Worm (Caenorhabditis elegans) whole organism, L4 larva: ENCODE data around the gene F09E10.5.
A peak's percentile ranks its signal among the peaks of the same experiment; 100 is the strongest.

Experiments used
- D1046.2 ChIP-seq: fragments of 200-800 bp; sonication (Bioruptor generic); IDR thresholded peaks from 2 replicates; pipeline ENCODE4 v1.3.6; 2022; ENCODE audit warnings: missing genetic modification characterization, missing compliant biosample characterization
- F37D6.2 ChIP-seq: sonication (generic microtip); optimal IDR thresholded peaks from 2 replicates; lab custom pipeline; 2016; ENCODE audit warnings: mild to moderate bottlenecking, missing genetic modification characterization, missing compliant biosample characterization
- Y105C5A.15 ChIP-seq: fragments of 200-800 bp; sonication (Bioruptor generic); IDR thresholded peaks from 2 replicates; pipeline ENCODE4 v1.3.6; 2022; ENCODE audit warnings: missing genetic modification characterization, missing compliant biosample characterization
- Y48G9A.11 ChIP-seq: fragments of 200-800 bp; sonication (Bioruptor generic); IDR thresholded peaks from 2 replicates; pipeline ENCODE4 v1.3.6; 2022; ENCODE audit warnings: missing genetic modification reagents, missing genetic modification characterization, missing compliant biosample characterization
- Y5F2A.4 ChIP-seq: fragments of 200-800 bp; sonication (Bioruptor generic); optimal IDR thresholded peaks from 2 replicates; lab custom pipeline; 2018; ENCODE audit warnings: mild to moderate bottlenecking, missing genetic modification characterization, missing compliant biosample characterization
- ZK337.2 ChIP-seq: fragments of 200-800 bp; sonication (Bioruptor generic); IDR thresholded peaks from 2 replicates; pipeline ENCODE4 v1.3.6; 2022; ENCODE audit warnings: missing genetic modification reagents, missing genetic modification characterization, missing compliant biosample characterization
- aha-1 ChIP-seq: fragments of 150-350 bp; peaks from one replicate; lab custom pipeline; 2014; ENCODE audit warnings: missing biosample characterization, missing genetic modification characterization
- aly-2 ChIP-seq: sonication (generic microtip); optimal IDR thresholded peaks from 2 replicates; lab custom pipeline; 2018; ENCODE audit warnings: missing biosample characterization, missing genetic modification characterization
- ama-1 ChIP-seq: fragments of 150-350 bp; optimal IDR thresholded peaks from 2 replicates; lab custom pipeline; 2014; ENCODE audit warnings: inconsistent platforms, mixed read lengths
- arid-1 ChIP-seq: fragments of 200-800 bp; sonication (Bioruptor generic); conservative IDR thresholded peaks from 2 replicates; pipeline ENCODE4 v1.3.6; 2022; ENCODE audit warnings: missing genetic modification reagents, missing genetic modification characterization, missing compliant biosample characterization
- ceh-32 ChIP-seq: sonication (generic microtip); optimal IDR thresholded peaks from 2 replicates; lab custom pipeline; 2016; ENCODE audit warnings: mild to moderate bottlenecking, missing genetic modification characterization, missing compliant biosample characterization; ENCODE audit not compliant: poor library complexity
- ceh-82 ChIP-seq: sonication (generic microtip); optimal IDR thresholded peaks from 2 replicates; lab custom pipeline; 2017; ENCODE audit warnings: missing biosample characterization, missing genetic modification characterization
- cey-2 ChIP-seq: sonication (generic microtip); optimal IDR thresholded peaks from 3 replicates; lab custom pipeline; 2017; ENCODE audit warnings: missing genetic modification characterization, mild to moderate bottlenecking, missing compliant biosample characterization, antibody characterized with exemption, borderline replicate concordance; ENCODE audit not compliant: insufficient read depth
- daf-12 ChIP-seq: fragments of 150-350 bp; optimal IDR thresholded peaks from 2 replicates; lab custom pipeline; 2014; ENCODE audit warnings: missing biosample characterization, missing genetic modification reagents, missing genetic modification characterization
- daf-16 ChIP-seq, 3 experiments: sonication (generic microtip); optimal IDR thresholded peaks; 2 replicates each; lab custom pipeline; 2016 to 2017; ENCODE audit warnings: missing genetic modification characterization in 3 of 3, missing genetic modification reagents in 3 of 3, mild to moderate bottlenecking in 2 of 3, missing compliant biosample characterization in 2 of 3, missing biosample characterization in 1 of 3, moderate library complexity in 1 of 3
- dmd-8 ChIP-seq: fragments of 200-800 bp; sonication (Bioruptor generic); IDR thresholded peaks from 2 replicates; pipeline ENCODE4 v1.3.6; 2022; ENCODE audit warnings: missing genetic modification characterization, missing compliant biosample characterization
- dve-1 ChIP-seq: sonication (generic microtip); optimal IDR thresholded peaks from 2 replicates; lab custom pipeline; 2017; ENCODE audit warnings: antibody characterized with exemption, mild to moderate bottlenecking, missing genetic modification characterization, missing compliant biosample characterization; ENCODE audit not compliant: insufficient read depth
- egl-27 ChIP-seq: sonication (generic microtip); optimal IDR thresholded peaks from 3 replicates; lab custom pipeline; 2017; ENCODE audit warnings: missing biosample characterization, missing genetic modification reagents, missing genetic modification characterization
- fos-1 ChIP-seq: fragments of 150-350 bp; optimal IDR thresholded peaks from 2 replicates; lab custom pipeline; 2014; ENCODE audit warnings: missing biosample characterization, missing genetic modification characterization
- hmg-1.1 ChIP-seq: fragments of 200-800 bp; sonication (Bioruptor generic); IDR thresholded peaks from 2 replicates; pipeline ENCODE4 v1.3.6; 2022; ENCODE audit warnings: missing genetic modification reagents, missing genetic modification characterization, missing compliant biosample characterization
- jun-1 ChIP-seq: fragments of 150-350 bp; optimal IDR thresholded peaks from 2 replicates; lab custom pipeline; 2014; ENCODE audit warnings: missing biosample characterization, missing genetic modification reagents, missing genetic modification characterization
- lim-7 ChIP-seq: fragments of 200-800 bp; sonication (Bioruptor generic); IDR thresholded peaks from 2 replicates; pipeline ENCODE4 v1.3.6; 2022; ENCODE audit warnings: missing genetic modification characterization, missing compliant biosample characterization
- lin-38 ChIP-seq: fragments of 200-800 bp; sonication (Bioruptor generic); IDR thresholded peaks from 2 replicates; pipeline ENCODE4 v1.3.6; 2022; ENCODE audit warnings: missing genetic modification reagents, missing genetic modification characterization, missing compliant biosample characterization
- lir-3 ChIP-seq: sonication (generic microtip); optimal IDR thresholded peaks from 2 replicates; lab custom pipeline; 2016; ENCODE audit warnings: mild to moderate bottlenecking, missing genetic modification characterization, missing compliant biosample characterization
- mdt-29 ChIP-seq: fragments of 200-800 bp; sonication (Bioruptor generic); IDR thresholded peaks from 2 replicates; pipeline ENCODE4 v1.3.6; 2022; ENCODE audit warnings: missing genetic modification reagents, missing genetic modification characterization, missing compliant biosample characterization
- mes-2 ChIP-seq: sonication (generic microtip); optimal IDR thresholded peaks from 2 replicates; lab custom pipeline; 2016; ENCODE audit warnings: missing genotype, mild to moderate bottlenecking, missing genetic modification characterization, missing compliant biosample characterization; ENCODE audit not compliant: poor library complexity, severe bottlenecking
- mxl-2 ChIP-seq: fragments of 200-800 bp; sonication (Bioruptor generic); conservative IDR thresholded peaks from 2 replicates; pipeline ENCODE4 v1.3.6; 2022; ENCODE audit warnings: missing genetic modification reagents, missing genetic modification characterization, missing compliant biosample characterization
- mxl-3 ChIP-seq: fragments of 200-800 bp; sonication (Bioruptor generic); optimal IDR thresholded peaks from 2 replicates; lab custom pipeline; 2018; ENCODE audit warnings: mild to moderate bottlenecking, missing genetic modification characterization, missing compliant biosample characterization
- nhr-11 ChIP-seq: fragments of 150-350 bp; optimal IDR thresholded peaks from 2 replicates; lab custom pipeline; 2014; ENCODE audit warnings: missing biosample characterization, missing genetic modification characterization
- nhr-28 ChIP-seq: fragments of 150-350 bp; optimal IDR thresholded peaks from 2 replicates; lab custom pipeline; 2014; ENCODE audit warnings: missing biosample characterization, missing genetic modification characterization
- nhr-42 ChIP-seq: fragments of 200-800 bp; sonication (Bioruptor generic); IDR thresholded peaks from 2 replicates; pipeline ENCODE4 v1.3.6; 2022; ENCODE audit warnings: missing genetic modification characterization, missing compliant biosample characterization
- nhr-76 ChIP-seq: fragments of 150-350 bp; optimal IDR thresholded peaks from 2 replicates; lab custom pipeline; 2014; ENCODE audit warnings: missing biosample characterization, missing genetic modification characterization
- nhr-77 ChIP-seq: fragments of 150-350 bp; optimal IDR thresholded peaks from 2 replicates; lab custom pipeline; 2014; ENCODE audit warnings: missing biosample characterization, missing genetic modification characterization
- pha-4 ChIP-seq, 2 experiments: fragments of 150-350 bp in 1 of 2; fragments of 200-800 bp in 1 of 2; sonication (Bioruptor generic) in 1 of 2; IDR thresholded peaks in 1 of 2; optimal IDR thresholded peaks in 1 of 2; 2 replicates each; pipeline versions ENCODE4 v1.3.6 to Lab custom; 2014 to 2022; ENCODE audit warnings: missing genetic modification characterization in 2 of 2, missing genetic modification reagents in 2 of 2, missing biosample characterization in 1 of 2, missing compliant biosample characterization in 1 of 2
- pqm-1 ChIP-seq: sonication (generic microtip); optimal IDR thresholded peaks from 2 replicates; lab custom pipeline; 2017; ENCODE audit warnings: missing biosample characterization, missing genetic modification characterization
- rbr-2 ChIP-seq: sonication (generic microtip); optimal IDR thresholded peaks from 2 replicates; lab custom pipeline; 2016; ENCODE audit warnings: missing genotype, missing genetic modification characterization, missing compliant biosample characterization
- saeg-2 ChIP-seq: fragments of 200-800 bp; sonication (Bioruptor generic); IDR thresholded peaks from 2 replicates; pipeline ENCODE4 v1.3.6; 2022; ENCODE audit warnings: missing genetic modification reagents, missing genetic modification characterization, missing compliant biosample characterization
- set-16 ChIP-seq: fragments of 200-800 bp; sonication (Bioruptor generic); IDR thresholded peaks from 2 replicates; pipeline ENCODE4 v1.3.6; 2022; ENCODE audit warnings: missing genetic modification reagents, missing genetic modification characterization, missing compliant biosample characterization
- skn-1 ChIP-seq: fragments of 150-350 bp; optimal IDR thresholded peaks from 2 replicates; lab custom pipeline; 2014; ENCODE audit warnings: missing biosample characterization, missing genetic modification characterization
- snpc-4 ChIP-seq: fragments of 150-350 bp; optimal IDR thresholded peaks from 2 replicates; lab custom pipeline; 2014; ENCODE audit warnings: missing biosample characterization, missing genetic modification characterization
- spr-3 ChIP-seq: fragments of 200-800 bp; sonication (Bioruptor generic); optimal IDR thresholded peaks from 2 replicates; lab custom pipeline; 2018; ENCODE audit warnings: mild to moderate bottlenecking, missing genetic modification characterization, missing compliant biosample characterization
- unc-62 ChIP-seq, 3 experiments: fragments of 150-350 bp in 1 of 3; sonication (generic microtip); optimal IDR thresholded peaks in 2 of 3; peaks in 1 of 3; 1 replicate in 1 of 3; 2 replicates in 2 of 3; lab custom pipeline; 2014 to 2017; ENCODE audit warnings: missing biosample characterization in 3 of 3, missing genetic modification characterization in 3 of 3, missing genetic modification reagents in 3 of 3, missing genotype in 1 of 3
- zip-11 ChIP-seq: fragments of 200-800 bp; sonication (Bioruptor generic); IDR thresholded peaks from 2 replicates; pipeline ENCODE4 v1.3.6; 2022; ENCODE audit warnings: missing genetic modification characterization, missing compliant biosample characterization
- zip-2 ChIP-seq: fragments of 150-350 bp; optimal IDR thresholded peaks from 2 replicates; lab custom pipeline; 2014; ENCODE audit warnings: missing biosample characterization, missing genetic modification characterization
- ztf-11 ChIP-seq: fragments of 150-350 bp; optimal IDR thresholded peaks from 2 replicates; lab custom pipeline; 2014; ENCODE audit warnings: missing biosample characterization, missing genetic modification characterization

Gene F09E10.5

ce11 chrX:1454385-1454784 is 39.8 kb downstream of the F09E10.5 start (continued):
- no peak for TF ChIP-seq egl-27 (tag; lab: Kevin White, UChicago)
- no peak for TF ChIP-seq aly-2 (tag; lab: Kevin White, UChicago)
- TF ChIP-seq rbr-2: peak; percentile 93
- TF ChIP-seq arid-1: peak; percentile 86
- TF ChIP-seq Y5F2A.4 (GFP tag; lab: Kevin White, UChicago): no peak
- TF ChIP-seq mdt-29 (GFP tag; lab: Robert Waterston, UW): 0 out of 2 replicates have a peak, but pooled peaks have one; percentile 27
- TF ChIP-seq lim-7 (GFP tag; lab: Robert Waterston, UW): no peak
- no peak for TF ChIP-seq daf-12 (tag; lab: Kevin White, UChicago)
- peak; percentile 28 for TF ChIP-seq snpc-4 (tag; lab: Kevin White, UChicago)
- TF ChIP-seq saeg-2 (GFP tag; lab: Robert Waterston, UW): peak; percentile 76; the same call in 1 of the 2 replicates
- TF ChIP-seq F37D6.2 (tag; lab: Kevin White, UChicago): peak; percentile 78
- TF ChIP-seq mxl-2 (GFP tag; lab: Robert Waterston, UW): peak; percentile 78; the same call in 1 of the 2 replicates
- TF ChIP-seq ztf-11 (tag; lab: Kevin White, UChicago): no peak
- no peak for TF ChIP-seq ZK337.2 (GFP tag; lab: Robert Waterston, UW)
- TF ChIP-seq hmg-1.1 (GFP tag; lab: Robert Waterston, UW): peak; percentile 97
- peak; percentile 94 for TF ChIP-seq set-16 (GFP tag; lab: Robert Waterston, UW)
- TF ChIP-seq zip-2 (tag; lab: Kevin White, UChicago): peak; percentile 99
- TF ChIP-seq dmd-8 (GFP tag; lab: Robert Waterston, UW): peak; percentile 61; the same call in 1 of the 2 replicates
- TF ChIP-seq lir-3 (tag; lab: Kevin White, UChicago): peak; percentile 10
- peak; percentile 93 for TF ChIP-seq mxl-3 (GFP tag; lab: Kevin White, UChicago)

- TF ChIP-seq nhr-11: no peak
- TF ChIP-seq ZK337.2 (GFP tag; lab: Robert Waterston, UW): no peak
- no peak for TF ChIP-seq cey-2 (tag; lab: Kevin White, UChicago)
- no peak for TF ChIP-seq lin-38
- no peak for TF ChIP-seq daf-12 (tag; lab: Kevin White, UChicago)
- TF ChIP-seq D1046.2: no peak
- TF ChIP-seq mxl-2 (GFP tag; lab: Robert Waterston, UW): no peak
- no peak for TF ChIP-seq zip-11 (GFP tag; lab: Robert Waterston, UW)
- TF ChIP-seq dmd-8 (GFP tag; lab: Robert Waterston, UW): no peak
- no peak for TF ChIP-seq ceh-82
- TF ChIP-seq aha-1 (tag; lab: Kevin White, UChicago): peak; percentile 4
- no peak for TF ChIP-seq Y105C5A.15 (GFP tag; lab: Robert Waterston, UW)
- TF ChIP-seq Y48G9A.11 (GFP tag; lab: Robert Waterston, UW): no peak
- TF ChIP-seq mxl-3 (GFP tag; lab: Kevin White, UChicago): no peak
- TF ChIP-seq nhr-76 (tag; lab: Kevin White, UChicago): no peak
- TF ChIP-seq egl-27 (tag; lab: Kevin White, UChicago): no peak
- TF ChIP-seq dve-1 (tag; lab: Kevin White, UChicago): peak; percentile 56
- no peak for TF ChIP-seq ama-1 (lab: Kevin White, UChicago)
- no peak for TF ChIP-seq saeg-2 (GFP tag; lab: Robert Waterston, UW)
- peak; percentile 48 for TF ChIP-seq pqm-1 (tag; lab: Kevin White, UChicago)
- no peak for TF ChIP-seq F37D6.2 (tag; lab: Kevin White, UChicago)
- TF ChIP-seq arid-1: no peak
- no peak for TF ChIP-seq mdt-29 (GFP tag; lab: Robert Waterston, UW)
- 0 out of 2 replicates have a peak, but pooled peaks have one; percentile 10 for TF ChIP-seq pha-4 (GFP tag; IDR thresholded peaks at IDR 0.05; lab: Robert Waterston, UW)
- TF ChIP-seq pha-4 (tag; optimal IDR thresholded peaks at IDR 0.05; lab: Kevin White, UChicago): peak; percentile 67
- TF ChIP-seq unc-62 (GFP tag; optimal IDR thresholded peaks at IDR 0.05 in 1 of 2; lab: Kevin White, UChicago): peak in 1 of 2 experiments; percentile 88
- no peak for TF ChIP-seq unc-62 (tag; optimal IDR thresholded peaks at IDR 0.05; lab: Kevin White, UChicago)
- TF ChIP-seq Y5F2A.4 (GFP tag; lab: Kevin White, UChicago): no peak
- TF ChIP-seq nhr-28: no peak
- no peak for TF ChIP-seq daf-16 (GFP tag; optimal IDR thresholded peaks at IDR 0.05; lab: Kevin White, UChicago)
- TF ChIP-seq daf-16 (tag; optimal IDR thresholded peaks at IDR 0.05; lab: Kevin White, UChicago): peak; percentile 67
- no peak for TF ChIP-seq jun-1
- no peak for TF ChIP-seq hmg-1.1 (GFP tag; lab: Robert Waterston, UW)
- no peak for TF ChIP-seq spr-3
- TF ChIP-seq ceh-32 (tag; lab: Kevin White, UChicago): no peak
- TF ChIP-seq skn-1 (tag; lab: Kevin White, UChicago): no peak
- TF ChIP-seq nhr-77: no peak
- peak; percentile 13 for TF ChIP-seq fos-1 (tag; lab: Kevin White, UChicago)
- TF ChIP-seq set-16 (GFP tag; lab: Robert Waterston, UW): no peak
- no peak for TF ChIP-seq zip-2 (tag; lab: Kevin White, UChicago)
- TF ChIP-seq nhr-42 (GFP tag; lab: Robert Waterston, UW): no peak
- no peak for TF ChIP-seq lir-3 (tag; lab: Kevin White, UChicago)
- TF ChIP-seq snpc-4 (tag; lab: Kevin White, UChicago): no peak
- TF ChIP-seq mes-2 (tag; lab: Kevin White, UChicago): peak; percentile 50
Measured at ce11 chrX:1453770-1454169, 40.4 kb downstream of the F09E10.5 start, which contains the start of gene cebp-1. Gene cebp-1 (minus strand): TSS chrX:1453868.
